Worm (Caenorhabditis elegans): ENCODE data around the gene ham-1.

DNA sequence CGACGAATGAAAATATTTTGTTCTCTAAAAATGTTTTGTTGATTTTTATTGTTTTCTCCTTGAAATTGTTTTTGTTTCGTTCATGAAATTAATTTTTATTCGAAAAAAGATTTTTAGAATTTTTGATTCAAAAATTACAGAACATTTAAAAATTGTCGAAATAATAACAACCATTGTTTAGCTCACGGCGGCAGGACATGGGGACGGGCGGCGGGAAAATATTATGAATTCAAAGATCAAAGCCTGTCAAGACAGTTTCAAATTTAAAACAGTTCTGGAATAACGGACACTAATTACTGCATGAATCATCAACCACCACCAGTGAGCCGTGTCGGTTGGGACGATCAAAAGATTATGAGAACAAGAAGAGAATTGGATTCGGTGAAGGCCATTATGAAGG, 18.6 kb downstream of the ham-1 start, which contains the start of gene snb-7:
- TF ChIP-seq tbp1 (GFP tag; optimal IDR thresholded peaks at IDR 0.05) (no peak), pha-4 (tag; optimal IDR thresholded peaks at IDR 0.05) (no peak), D2030.7 (GFP tag; IDR thresholded peaks at IDR 0.05) (no peak), unc-62 (GFP tag; optimal IDR thresholded peaks at IDR 0.05) (no peak), ztf-3 (GFP tag; optimal IDR thresholded peaks at IDR 0.05) (no peak), F57A8.1 (GFP tag; optimal IDR thresholded peaks at IDR 0.05) (no peak), snpc-4 (GFP tag; optimal IDR thresholded peaks at IDR 0.05) (no peak), snpc-4 (tag; optimal IDR thresholded peaks at IDR 0.05) (no peak), F39B2.1 (GFP tag; IDR thresholded peaks at IDR 0.05) (no peak), ceh-58 (GFP tag; IDR thresholded peaks at IDR 0.05) (no peak), B0261.1 (tag; optimal IDR thresholded peaks at IDR 0.05) (no peak), attf-6 (GFP tag; IDR thresholded peaks at IDR 0.05) (no peak), ets-4 (GFP tag; optimal IDR thresholded peaks at IDR 0.05) (no peak)
